Worm (Caenorhabditis elegans) whole organism, L4 larva: ENCODE results near the gene col-183.

ENCODE experiments used
- D1046.2 ChIP-seq: fragments of 200-800 bp; sonication (Bioruptor generic); IDR thresholded peaks from 2 replicates; pipeline ENCODE4 v1.3.6; 2022; ENCODE audit warnings: missing genetic modification characterization, missing compliant biosample characterization
- Y48G9A.11 ChIP-seq: fragments of 200-800 bp; sonication (Bioruptor generic); IDR thresholded peaks from 2 replicates; pipeline ENCODE4 v1.3.6; 2022; ENCODE audit warnings: missing genetic modification reagents, missing genetic modification characterization, missing compliant biosample characterization
- aha-1 ChIP-seq: fragments of 150-350 bp; peaks from one replicate; lab custom pipeline; 2014; ENCODE audit warnings: missing biosample characterization, missing genetic modification characterization
- attf-4 ChIP-seq: sonication (generic microtip); optimal IDR thresholded peaks from 3 replicates; lab custom pipeline; 2017; ENCODE audit warnings: missing biosample characterization, missing genetic modification characterization
- ceh-44 ChIP-seq: fragments of 200-800 bp; sonication (Bioruptor generic); IDR thresholded peaks from 2 replicates; pipeline ENCODE4 v1.3.6; 2022; ENCODE audit warnings: missing genetic modification reagents, missing genetic modification characterization, missing compliant biosample characterization
- ceh-82 ChIP-seq: sonication (generic microtip); optimal IDR thresholded peaks from 2 replicates; lab custom pipeline; 2017; ENCODE audit warnings: missing biosample characterization, missing genetic modification characterization
- cey-2 ChIP-seq: sonication (generic microtip); optimal IDR thresholded peaks from 3 replicates; lab custom pipeline; 2017; ENCODE audit warnings: missing genetic modification characterization, mild to moderate bottlenecking, missing compliant biosample characterization, antibody characterized with exemption, borderline replicate concordance; ENCODE audit not compliant: insufficient read depth
- daf-12 ChIP-seq: fragments of 150-350 bp; optimal IDR thresholded peaks from 2 replicates; lab custom pipeline; 2014; ENCODE audit warnings: missing biosample characterization, missing genetic modification reagents, missing genetic modification characterization
- daf-19 ChIP-seq: fragments of 200-800 bp; sonication (Bioruptor generic); conservative IDR thresholded peaks from 2 replicates; pipeline ENCODE4 v1.3.6; 2022; ENCODE audit warnings: missing genetic modification characterization, missing compliant biosample characterization
- dmd-8 ChIP-seq: fragments of 200-800 bp; sonication (Bioruptor generic); IDR thresholded peaks from 2 replicates; pipeline ENCODE4 v1.3.6; 2022; ENCODE audit warnings: missing genetic modification characterization, missing compliant biosample characterization
- dmd-9 ChIP-seq: fragments of 200-800 bp; sonication (Bioruptor generic); IDR thresholded peaks from 2 replicates; pipeline ENCODE4 v1.3.6; 2022; ENCODE audit warnings: missing genetic modification reagents, missing genetic modification characterization, missing compliant biosample characterization
- dpl-1 ChIP-seq: fragments of 150-350 bp; optimal IDR thresholded peaks from 2 replicates; lab custom pipeline; 2014; ENCODE audit warnings: missing biosample characterization, missing genetic modification reagents, missing genetic modification characterization
- duxl-1 ChIP-seq: sonication (generic microtip); optimal IDR thresholded peaks from 2 replicates; lab custom pipeline; 2016; ENCODE audit warnings: mild to moderate bottlenecking, missing genetic modification characterization, moderate library complexity, missing compliant biosample characterization; ENCODE audit not compliant: poor library complexity
- egl-27 ChIP-seq: sonication (generic microtip); optimal IDR thresholded peaks from 3 replicates; lab custom pipeline; 2017; ENCODE audit warnings: missing biosample characterization, missing genetic modification reagents, missing genetic modification characterization
- fkh-10 ChIP-seq: fragments of 150-350 bp; optimal IDR thresholded peaks from 2 replicates; lab custom pipeline; 2014; ENCODE audit warnings: missing biosample characterization, missing genetic modification reagents, missing genetic modification characterization
- hlh-11 ChIP-seq: fragments of 200-800 bp; sonication (Bioruptor generic); optimal IDR thresholded peaks from 2 replicates; lab custom pipeline; 2018; ENCODE audit warnings: mild to moderate bottlenecking, missing genetic modification characterization, missing compliant biosample characterization
- hmg-1.1 ChIP-seq: fragments of 200-800 bp; sonication (Bioruptor generic); IDR thresholded peaks from 2 replicates; pipeline ENCODE4 v1.3.6; 2022; ENCODE audit warnings: missing genetic modification reagents, missing genetic modification characterization, missing compliant biosample characterization
- lim-7 ChIP-seq: fragments of 200-800 bp; sonication (Bioruptor generic); IDR thresholded peaks from 2 replicates; pipeline ENCODE4 v1.3.6; 2022; ENCODE audit warnings: missing genetic modification characterization, missing compliant biosample characterization
- lin-13 ChIP-seq: fragments of 150-350 bp; optimal IDR thresholded peaks from 2 replicates; lab custom pipeline; 2014; ENCODE audit warnings: missing biosample characterization, missing genetic modification reagents, missing genetic modification characterization
- lin-29 ChIP-seq: fragments of 200-800 bp; sonication (Bioruptor generic); IDR thresholded peaks from 2 replicates; pipeline ENCODE4 v1.3.6; 2022; ENCODE audit warnings: missing genetic modification reagents, missing genetic modification characterization, missing compliant biosample characterization
- lir-3 ChIP-seq: sonication (generic microtip); optimal IDR thresholded peaks from 2 replicates; lab custom pipeline; 2016; ENCODE audit warnings: mild to moderate bottlenecking, missing genetic modification characterization, missing compliant biosample characterization
- lsy-2 ChIP-seq, 2 experiments: fragments of 150-350 bp in 1 of 2; sonication (generic microtip) in 1 of 2; optimal IDR thresholded peaks; 2 replicates each; lab custom pipeline; 2014 to 2017; ENCODE audit warnings: missing biosample characterization in 2 of 2, missing genetic modification characterization in 2 of 2
- madf-5 ChIP-seq, 2 experiments: fragments of 200-800 bp; sonication (Bioruptor generic); IDR thresholded peaks; 2 replicates each; pipeline ENCODE4 v1.3.6; 2022; ENCODE audit warnings: missing compliant biosample characterization in 2 of 2, missing genetic modification characterization in 2 of 2
- madf-9 ChIP-seq: fragments of 200-800 bp; sonication (Bioruptor generic); conservative IDR thresholded peaks from 2 replicates; pipeline ENCODE4 v1.3.6; 2022; ENCODE audit warnings: missing genetic modification reagents, missing genetic modification characterization, missing compliant biosample characterization
- mep-1 ChIP-seq: fragments of 150-350 bp; sonication (generic microtip); optimal IDR thresholded peaks from 3 replicates; lab custom pipeline; 2014; ENCODE audit warnings: missing biosample characterization, missing genetic modification characterization
- mes-2 ChIP-seq: sonication (generic microtip); optimal IDR thresholded peaks from 2 replicates; lab custom pipeline; 2016; ENCODE audit warnings: missing genotype, mild to moderate bottlenecking, missing genetic modification characterization, missing compliant biosample characterization; ENCODE audit not compliant: poor library complexity, severe bottlenecking
- mxl-2 ChIP-seq: fragments of 200-800 bp; sonication (Bioruptor generic); conservative IDR thresholded peaks from 2 replicates; pipeline ENCODE4 v1.3.6; 2022; ENCODE audit warnings: missing genetic modification reagents, missing genetic modification characterization, missing compliant biosample characterization
- nhr-25 ChIP-seq: sonication (generic microtip); optimal IDR thresholded peaks from 2 replicates; lab custom pipeline; 2017; ENCODE audit warnings: missing genetic modification characterization, mild to moderate bottlenecking, missing compliant biosample characterization, antibody characterized with exemption, moderate library complexity, borderline replicate concordance; ENCODE audit not compliant: insufficient read depth
- nhr-48 ChIP-seq: sonication (generic microtip); optimal IDR thresholded peaks from 2 replicates; lab custom pipeline; 2016; ENCODE audit warnings: mild to moderate bottlenecking, missing genetic modification characterization, missing compliant biosample characterization
- nhr-77 ChIP-seq: fragments of 150-350 bp; optimal IDR thresholded peaks from 2 replicates; lab custom pipeline; 2014; ENCODE audit warnings: missing biosample characterization, missing genetic modification characterization
- pha-4 ChIP-seq, 2 experiments: fragments of 150-350 bp in 1 of 2; fragments of 200-800 bp in 1 of 2; sonication (Bioruptor generic) in 1 of 2; IDR thresholded peaks in 1 of 2; optimal IDR thresholded peaks in 1 of 2; 2 replicates each; pipeline versions ENCODE4 v1.3.6 to Lab custom; 2014 to 2022; ENCODE audit warnings: missing genetic modification characterization in 2 of 2, missing genetic modification reagents in 2 of 2, missing biosample characterization in 1 of 2, missing compliant biosample characterization in 1 of 2
- pqm-1 ChIP-seq: sonication (generic microtip); optimal IDR thresholded peaks from 2 replicates; lab custom pipeline; 2017; ENCODE audit warnings: missing biosample characterization, missing genetic modification characterization
- rbr-2 ChIP-seq: sonication (generic microtip); optimal IDR thresholded peaks from 2 replicates; lab custom pipeline; 2016; ENCODE audit warnings: missing genotype, missing genetic modification characterization, missing compliant biosample characterization
- saeg-2 ChIP-seq: fragments of 200-800 bp; sonication (Bioruptor generic); IDR thresholded peaks from 2 replicates; pipeline ENCODE4 v1.3.6; 2022; ENCODE audit warnings: missing genetic modification reagents, missing genetic modification characterization, missing compliant biosample characterization
- sdz-12 ChIP-seq: fragments of 200-800 bp; sonication (Bioruptor generic); optimal IDR thresholded peaks from 2 replicates; lab custom pipeline; 2018; ENCODE audit warnings: mild to moderate bottlenecking, missing genetic modification characterization, missing compliant biosample characterization
- set-16 ChIP-seq: fragments of 200-800 bp; sonication (Bioruptor generic); IDR thresholded peaks from 2 replicates; pipeline ENCODE4 v1.3.6; 2022; ENCODE audit warnings: missing genetic modification reagents, missing genetic modification characterization, missing compliant biosample characterization
- snpc-4 ChIP-seq: fragments of 150-350 bp; optimal IDR thresholded peaks from 2 replicates; lab custom pipeline; 2014; ENCODE audit warnings: missing biosample characterization, missing genetic modification characterization
- tag-97 ChIP-seq: fragments of 200-800 bp; sonication (Bioruptor generic); IDR thresholded peaks from 2 replicates; pipeline ENCODE4 v1.3.6; 2022; ENCODE audit warnings: missing genetic modification characterization, missing compliant biosample characterization
- tra-1 ChIP-seq: fragments of 200-800 bp; sonication (Bioruptor generic); IDR thresholded peaks from 2 replicates; pipeline ENCODE4 v1.3.6; 2022; ENCODE audit warnings: missing genetic modification reagents, missing genetic modification characterization, missing compliant biosample characterization
- unc-130 ChIP-seq: sonication (generic microtip); optimal IDR thresholded peaks from 2 replicates; lab custom pipeline; 2016; ENCODE audit warnings: missing genetic modification reagents, missing genetic modification characterization, missing compliant biosample characterization
- unc-62 ChIP-seq, 3 experiments: fragments of 150-350 bp in 1 of 3; sonication (generic microtip); optimal IDR thresholded peaks in 2 of 3; peaks in 1 of 3; 1 replicate in 1 of 3; 2 replicates in 2 of 3; lab custom pipeline; 2014 to 2017; ENCODE audit warnings: missing biosample characterization in 3 of 3, missing genetic modification characterization in 3 of 3, missing genetic modification reagents in 3 of 3, missing genotype in 1 of 3
- vab-7 ChIP-seq: fragments of 200-800 bp; sonication (Bioruptor generic); IDR thresholded peaks from 2 replicates; pipeline ENCODE4 v1.3.6; 2022; ENCODE audit warnings: missing genetic modification reagents, missing genetic modification characterization, missing compliant biosample characterization
- zag-1 ChIP-seq: fragments of 150-350 bp; optimal IDR thresholded peaks from 2 replicates; lab custom pipeline; 2014; ENCODE audit warnings: missing biosample characterization, missing genetic modification characterization
- ztf-11 ChIP-seq: fragments of 150-350 bp; optimal IDR thresholded peaks from 2 replicates; lab custom pipeline; 2014; ENCODE audit warnings: missing biosample characterization, missing genetic modification characterization

The col-183 gene

ce11 chrX:13506043-13506442, 38.5 kb upstream of the col-183 start:
- no peak for TF ChIP-seq pqm-1
- TF ChIP-seq set-16 (GFP tag; lab: Robert Waterston, UW), result no peak
- peak; percentile 74 for TF ChIP-seq aha-1 (tag; lab: Kevin White, UChicago)
- TF ChIP-seq madf-9, result no peak

DNA sequence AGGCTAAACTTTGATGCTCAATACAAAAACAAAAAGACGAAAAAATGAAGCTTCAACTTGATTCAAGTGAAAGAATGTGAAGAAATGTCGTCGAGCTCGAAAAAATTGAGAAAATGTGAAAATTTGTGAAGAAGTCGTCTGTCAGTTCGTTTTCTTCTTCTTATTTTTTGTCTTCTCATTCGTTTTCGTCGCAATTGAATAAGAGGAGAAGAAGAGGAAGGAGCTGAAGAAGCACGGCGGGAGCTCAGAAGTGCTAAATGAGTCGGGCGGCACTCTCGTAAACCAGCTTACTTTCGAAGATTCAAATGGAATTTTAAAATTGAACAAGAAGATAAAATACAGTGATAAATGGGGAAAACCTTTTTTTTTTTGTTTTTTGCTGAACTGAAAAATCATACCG, 37.6 kb upstream of the col-183 start:
- TF ChIP-seq aha-1 (tag; lab: Kevin White, UChicago) (no peak), dpl-1 (GFP tag; lab: Kevin White, UChicago) (no peak), lin-29 (GFP tag; lab: Robert Waterston, UW) (no peak), D1046.2 (GFP tag; lab: Robert Waterston, UW) (no peak), duxl-1 (tag; lab: Kevin White, UChicago) (no peak), unc-62 (GFP tag; optimal IDR thresholded peaks at IDR 0.05 in 1 of 2; lab: Kevin White, UChicago) (peak in 1 of 2 experiments; percentile 52), unc-62 (tag; optimal IDR thresholded peaks at IDR 0.05; lab: Kevin White, UChicago) (no peak), fkh-10 (peak; percentile 25)

- no peak for TF ChIP-seq nhr-25
- no peak for TF ChIP-seq Y48G9A.11 (GFP tag; lab: Robert Waterston, UW)
- TF ChIP-seq madf-5 (GFP tag; IDR thresholded peaks at IDR 0.05; lab: Robert Waterston, UW), result no peak
- no peak for TF ChIP-seq mxl-2 (GFP tag; lab: Robert Waterston, UW)
- no peak for TF ChIP-seq unc-130 (GFP tag; lab: Kevin White, UChicago)
- TF ChIP-seq, all 104 proteins: peak for 0
Measured at ce11 chrX:13503839-13504238, 36.3 kb upstream of the col-183 start.

DNA sequence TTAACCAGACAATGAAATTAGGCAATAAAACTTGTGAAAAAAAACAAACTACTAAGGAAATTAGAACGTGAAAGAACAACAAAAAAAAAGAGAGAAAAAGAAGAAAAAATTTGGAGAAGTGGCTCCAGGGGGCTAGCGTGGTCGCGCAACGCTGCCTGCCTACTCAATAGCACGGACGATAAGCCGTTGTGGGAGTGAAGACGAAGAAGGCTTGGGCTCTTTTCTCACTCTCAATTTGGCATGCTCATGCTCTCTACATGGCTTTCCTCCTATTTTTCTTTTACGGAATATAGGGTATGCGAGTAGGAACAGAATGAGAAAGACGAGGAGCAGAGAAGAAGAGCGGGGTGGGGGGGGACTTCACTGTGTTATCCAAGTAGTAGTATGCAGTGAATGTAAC, 34.7 kb upstream of the col-183 start:
- TF ChIP-seq set-16 (GFP tag; lab: Robert Waterston, UW), result no peak
- TF ChIP-seq dmd-9 (GFP tag; lab: Robert Waterston, UW), result no peak
- no peak for TF ChIP-seq daf-12 (tag; lab: Kevin White, UChicago)
- no peak for TF ChIP-seq vab-7
- no peak for TF ChIP-seq dmd-8 (GFP tag; lab: Robert Waterston, UW)
- TF ChIP-seq ztf-11 (tag; lab: Kevin White, UChicago), result no peak
- TF ChIP-seq nhr-48, result no peak
- TF ChIP-seq egl-27 (tag; lab: Kevin White, UChicago), result no peak
- no peak for TF ChIP-seq zag-1 (tag; lab: Kevin White, UChicago)
- no peak for TF ChIP-seq tag-97
- no peak for TF ChIP-seq daf-19 (GFP tag; lab: Robert Waterston, UW)
- TF ChIP-seq lir-3 (tag; lab: Kevin White, UChicago), result no peak
- peak; percentile 72 for TF ChIP-seq rbr-2
- no peak for TF ChIP-seq lim-7 (GFP tag; lab: Robert Waterston, UW)
- TF ChIP-seq hlh-11 (tag; lab: Kevin White, UChicago), result no peak
- no peak for TF ChIP-seq nhr-77
- peak; percentile 73 for TF ChIP-seq hmg-1.1 (GFP tag; lab: Robert Waterston, UW)
- TF ChIP-seq mep-1, result peak; percentile 35
- TF ChIP-seq attf-4, result no peak
- TF ChIP-seq saeg-2 (GFP tag; lab: Robert Waterston, UW), result no peak
- no peak for TF ChIP-seq pqm-1
- TF ChIP-seq fkh-10, result peak; percentile 18
- TF ChIP-seq snpc-4 (tag; lab: Kevin White, UChicago), result no peak
- no peak for TF ChIP-seq ceh-82 (tag; lab: Kevin White, UChicago)
- TF ChIP-seq aha-1 (tag; lab: Kevin White, UChicago), result no peak
- TF ChIP-seq lsy-2 (tag; optimal IDR thresholded peaks at IDR 0.05; lab: Kevin White, UChicago), result peak in 1 of 2 experiments; percentile 7
- no peak for TF ChIP-seq lin-13
- TF ChIP-seq cey-2 (tag; lab: Kevin White, UChicago), result no peak
- no peak for TF ChIP-seq D1046.2 (GFP tag; lab: Robert Waterston, UW)
- no peak for TF ChIP-seq tra-1
- TF ChIP-seq ceh-44, result no peak
- TF ChIP-seq mes-2 (tag; lab: Kevin White, UChicago), result no peak
- no peak for TF ChIP-seq madf-5 (GFP tag; IDR thresholded peaks at IDR 0.05; lab: Robert Waterston, UW)
- TF ChIP-seq sdz-12, result no peak
- TF ChIP-seq pha-4 (GFP tag; IDR thresholded peaks at IDR 0.05; lab: Robert Waterston, UW), result no peak
- no peak for TF ChIP-seq pha-4 (tag; optimal IDR thresholded peaks at IDR 0.05; lab: Kevin White, UChicago)
